Worm (Caenorhabditis elegans) whole organism, L4/young adult: ENCODE results near the gene nap-1.

Experiments used
- dao-5 ChIP-seq: sonication (generic microtip); optimal IDR thresholded peaks from 2 replicates; lab custom pipeline; 2016; ENCODE audit warnings: missing genotype, missing genetic modification characterization, moderate library complexity, missing compliant biosample characterization
- him-1 ChIP-seq: sonication (generic microtip); optimal IDR thresholded peaks from 2 replicates; lab custom pipeline; 2016; ENCODE audit warnings: missing genotype, missing genetic modification reagents, missing genetic modification characterization, missing compliant biosample characterization

- TF ChIP-seq him-1 = no peak
- no peak for TF ChIP-seq dao-5 (tag; lab: Kevin White, UChicago)
Observed at ce11 chrIV:8333954-8333987, 45.3 kb downstream of the nap-1 start, which contains the start of gene his-31.
